Fruit fly (Drosophila melanogaster): ENCODE data around the gene CG32445.

Gene CG32445

dm6 chr3L:21652768-21653167 is 13.6 kb downstream of the CG32445 start (continued):
- TF ChIP-seq gce (GFP tag; IDR thresholded peaks at IDR 0.05) (no peak), CG9932 (GFP tag; IDR thresholded peaks at IDR 0.05) (peak; percentile 85), MTF-1 (GFP tag; optimal IDR thresholded peaks at IDR 0.05; ENCODE audit: borderline replicate concordance) (peak; percentile 27), Neu2 (GFP tag; optimal IDR thresholded peaks at IDR 0.05; ENCODE audit: borderline replicate concordance) (no peak), sob (GFP tag; IDR thresholded peaks at IDR 0.05) (peak; percentile 70; the same call in 1 of the 2 replicates), CG6272 (GFP tag; IDR thresholded peaks at IDR 0.05) (no peak), cwo (GFP tag; optimal IDR thresholded peaks at IDR 0.05) (no peak), scrt (GFP tag; optimal IDR thresholded peaks at IDR 0.05) (no peak), CG15479 (GFP tag; optimal IDR thresholded peaks at IDR 0.05) (no peak), Ptx1 (GFP tag; IDR thresholded peaks at IDR 0.05) (peak; percentile 82), CG14441 (GFP tag; IDR thresholded peaks at IDR 0.05) (peak; percentile 62), CG12299 (tag; optimal IDR thresholded peaks at IDR 0.05) (no peak), CG4282 (GFP tag; optimal IDR thresholded peaks at IDR 0.05) (no peak), fu2 (GFP tag; optimal IDR thresholded peaks at IDR 0.05) (peak; percentile 34), D (optimal IDR thresholded peaks at IDR 0.05) (no peak), D (GFP tag; optimal IDR thresholded peaks at IDR 0.05) (peak; percentile 4), org-1 (GFP tag; optimal IDR thresholded peaks at IDR 0.05) (no peak), tup (GFP tag; optimal IDR thresholded peaks at IDR 0.05) (no peak), Oaz (GFP tag; IDR thresholded peaks at IDR 0.05) (peak; percentile 67; the same call in 1 of the 2 replicates), TFAM (GFP tag; optimal IDR thresholded peaks at IDR 0.05) (no peak), CG15601 (tag; optimal IDR thresholded peaks at IDR 0.05) (peak; percentile 77), jumu (GFP tag; optimal IDR thresholded peaks at IDR 0.05) (peak; percentile 56), nerfin-2 (GFP tag; IDR thresholded peaks at IDR 0.05; ENCODE audit: partially characterized antibody) (no peak), CG6813 (GFP tag; optimal IDR thresholded peaks at IDR 0.05) (peak; percentile 24), phol (tag; optimal IDR thresholded peaks at IDR 0.05) (peak; percentile 65), insv (GFP tag; optimal IDR thresholded peaks at IDR 0.05) (peak in 1 of 2 experiments; percentile 84), CG14860 (GFP tag; IDR thresholded peaks at IDR 0.05; ENCODE audit: partially characterized antibody) (no peak), CG14050 (GFP tag; IDR thresholded peaks at IDR 0.05) (no peak), Adf1 (GFP tag; IDR thresholded peaks at IDR 0.05) (no peak), CG16863 (GFP tag; optimal IDR thresholded peaks at IDR 0.05) (peak; percentile 72), CG12219 (GFP tag; optimal IDR thresholded peaks at IDR 0.05) (peak; percentile 10), Ets65A (GFP tag) (peak; percentile 97), psq (GFP tag; optimal IDR thresholded peaks at IDR 0.05) (peak; percentile 22), ken (GFP tag; IDR thresholded peaks at IDR 0.05) (peak; percentile 41; the same call in 1 of the 3 replicates), CG10321 (GFP tag; IDR thresholded peaks at IDR 0.05) (no peak), zf30C (GFP tag; optimal IDR thresholded peaks at IDR 0.05) (no peak), twi (tag; optimal IDR thresholded peaks at IDR 0.05) (peak; percentile 59), Rfx (GFP tag; IDR thresholded peaks at IDR 0.05) (peak; percentile 88), Gug (GFP tag; IDR thresholded peaks at IDR 0.05) (peak; percentile 70), vnd (GFP tag; IDR thresholded peaks at IDR 0.05; ENCODE audit: partially characterized antibody) (no peak), Hr39 (optimal IDR thresholded peaks at IDR 0.05) (no peak), CG31365 (tag; optimal IDR thresholded peaks at IDR 0.05) (peak; percentile 45), wdn (GFP tag; IDR thresholded peaks at IDR 0.05) (no peak), zfh2 (GFP tag; optimal IDR thresholded peaks at IDR 0.05) (peak; percentile 40), CG10462 (GFP tag; optimal IDR thresholded peaks at IDR 0.05) (peak; percentile 62), CG7372 (GFP tag; IDR thresholded peaks at IDR 0.05) (peak; percentile 62; the same call in 1 of the 2 replicates), klu (GFP tag; IDR thresholded peaks at IDR 0.05) (no peak), Asciz (GFP tag; optimal IDR thresholded peaks at IDR 0.05) (no peak), Dbx (GFP tag; IDR thresholded peaks at IDR 0.05) (peak; percentile 81), CG10431 (GFP tag; optimal IDR thresholded peaks at IDR 0.05) (no peak), crc (GFP tag; optimal IDR thresholded peaks at IDR 0.05) (no peak), CG34376 (GFP tag; optimal IDR thresholded peaks at IDR 0.05) (no peak)
